Fruit fly (Drosophila melanogaster) whole organism, adult: ENCODE data around the gene eIF4H2.

Experiments
- CG11617 ChIP-seq: fragments of 200-800 bp; sonication (Bioruptor generic); optimal IDR thresholded peaks from 2 replicates; lab custom pipeline; 2017; ENCODE audit warnings: mild to moderate bottlenecking, missing biosample characterization, missing genetic modification reagents, missing genetic modification characterization
- CG12768 ChIP-seq: fragments of 200-800 bp; sonication (Bioruptor generic); optimal IDR thresholded peaks from 2 replicates; lab custom pipeline; 2017; ENCODE audit warnings: missing biosample characterization, missing genetic modification characterization, mild to moderate bottlenecking, moderate library complexity, missing genetic modification reagents
- CG14711 ChIP-seq: fragments of 200-800 bp; sonication (Bioruptor generic); optimal IDR thresholded peaks from 2 replicates; lab custom pipeline; 2018; ENCODE audit warnings: missing biosample characterization, mild to moderate bottlenecking, missing genetic modification characterization, moderate library complexity
- CG1620 ChIP-seq: fragments of 200-800 bp; sonication (Bioruptor generic); optimal IDR thresholded peaks from 2 replicates; lab custom pipeline; 2016; ENCODE audit warnings: missing biosample characterization, missing genetic modification characterization
- CG33017 ChIP-seq: fragments of 200-800 bp; sonication (Bioruptor generic); optimal IDR thresholded peaks from 2 replicates; lab custom pipeline; 2018; ENCODE audit warnings: missing biosample characterization, mild to moderate bottlenecking, missing genetic modification characterization, moderate library complexity
- CG5204 ChIP-seq: fragments of 200-800 bp; sonication (Bioruptor generic); optimal IDR thresholded peaks from 2 replicates; lab custom pipeline; 2016; ENCODE audit warnings: missing biosample characterization, missing genetic modification characterization
- CG7045 ChIP-seq: fragments of 200-800 bp; sonication (Bioruptor generic); optimal IDR thresholded peaks from 2 replicates; lab custom pipeline; 2017; ENCODE audit warnings: missing biosample characterization, mild to moderate bottlenecking, missing genetic modification characterization
- CG7101 ChIP-seq: fragments of 200-800 bp; sonication (Bioruptor generic); optimal IDR thresholded peaks from 2 replicates; lab custom pipeline; 2018; ENCODE audit warnings: missing biosample characterization, mild to moderate bottlenecking, missing genetic modification characterization, moderate library complexity
- Clk ChIP-seq: fragments of 200-800 bp; sonication (Bioruptor generic); optimal IDR thresholded peaks from 2 replicates; lab custom pipeline; 2017; ENCODE audit warnings: missing biosample characterization, missing genetic modification characterization
- Crg-1 ChIP-seq: fragments of 200-800 bp; sonication (Bioruptor generic); optimal IDR thresholded peaks from 2 replicates; lab custom pipeline; 2016; ENCODE audit warnings: missing biosample characterization, missing genetic modification characterization
- Hr96 ChIP-seq: fragments of 200-800 bp; sonication (Bioruptor generic); optimal IDR thresholded peaks from 2 replicates; lab custom pipeline; 2016; ENCODE audit warnings: missing biosample characterization, missing genetic modification characterization
- Mnt ChIP-seq: fragments of 200-800 bp; sonication (Bioruptor generic); optimal IDR thresholded peaks from 2 replicates; lab custom pipeline; 2016; ENCODE audit warnings: missing biosample characterization, mild to moderate bottlenecking, missing genetic modification characterization
- bab1 ChIP-seq: fragments of 200-800 bp; sonication (Bioruptor generic); optimal IDR thresholded peaks from 3 replicates; lab custom pipeline; 2019; ENCODE audit warnings: missing biosample characterization, mild to moderate bottlenecking, missing genetic modification characterization, moderate library complexity
- cic ChIP-seq: fragments of 200-800 bp; sonication (Bioruptor generic); optimal IDR thresholded peaks from 2 replicates; lab custom pipeline; 2017; ENCODE audit warnings: missing biosample characterization, mild to moderate bottlenecking, missing genetic modification characterization, moderate library complexity
- cnc ChIP-seq, 2 experiments: fragments of >200 bp; optimal IDR thresholded peaks; 2 replicates each; lab custom pipeline; 2017
- kay ChIP-seq: fragments of 200-800 bp; sonication (Bioruptor generic); peaks from one replicate; lab custom pipeline; 2016; ENCODE audit warnings: missing biosample characterization, missing genetic modification characterization, borderline replicate concordance
- ovo ChIP-seq: fragments of 200-800 bp; sonication (Bioruptor generic); optimal IDR thresholded peaks from 2 replicates; lab custom pipeline; 2016; ENCODE audit warnings: missing biosample characterization, missing genetic modification characterization
- pad ChIP-seq: fragments of 200-800 bp; sonication (Bioruptor generic); optimal IDR thresholded peaks from 3 replicates; lab custom pipeline; 2017; ENCODE audit warnings: missing biosample characterization, missing genetic modification characterization, mild to moderate bottlenecking, moderate library complexity, missing genetic modification reagents
- tj ChIP-seq: fragments of 200-800 bp; sonication (Bioruptor generic); optimal IDR thresholded peaks from 3 replicates; lab custom pipeline; 2017; ENCODE audit warnings: missing biosample characterization, mild to moderate bottlenecking, missing genetic modification characterization, moderate library complexity
- toe ChIP-seq: fragments of 200-800 bp; sonication (Bioruptor generic); optimal IDR thresholded peaks from 2 replicates; lab custom pipeline; 2016; ENCODE audit warnings: missing biosample characterization, missing genetic modification characterization

eIF4H2 gene

dm6 chr3R:30709270-30709669 lies 16.6 kb upstream of the eIF4H2 start:
- TF ChIP-seq CG11617: no peak
- no peak for TF ChIP-seq CG1620
- no peak for TF ChIP-seq CG7045 (GFP tag; lab: Kevin White, UChicago)
- no peak for TF ChIP-seq cic
- no peak for TF ChIP-seq kay (GFP tag; lab: Kevin White, UChicago)
- TF ChIP-seq CG33017 (tag; lab: Kevin White, UChicago): no peak
- no peak for TF ChIP-seq CG14711
- TF ChIP-seq CG7101 (tag; lab: Kevin White, UChicago): no peak
- no peak for TF ChIP-seq Mnt (GFP tag; lab: Kevin White, UChicago)
- no peak for TF ChIP-seq Clk (GFP tag; lab: Kevin White, UChicago)
- no peak for TF ChIP-seq tj
- TF ChIP-seq pad (GFP tag; lab: Kevin White, UChicago): no peak
- no peak for TF ChIP-seq Hr96 (GFP tag; lab: Kevin White, UChicago)
- TF ChIP-seq Crg-1 (GFP tag; lab: Kevin White, UChicago): no peak
- TF ChIP-seq ovo: no peak
- no peak for TF ChIP-seq CG12768 (GFP tag; lab: Kevin White, UChicago)
- TF ChIP-seq toe (GFP tag; lab: Kevin White, UChicago): no peak

DNA sequence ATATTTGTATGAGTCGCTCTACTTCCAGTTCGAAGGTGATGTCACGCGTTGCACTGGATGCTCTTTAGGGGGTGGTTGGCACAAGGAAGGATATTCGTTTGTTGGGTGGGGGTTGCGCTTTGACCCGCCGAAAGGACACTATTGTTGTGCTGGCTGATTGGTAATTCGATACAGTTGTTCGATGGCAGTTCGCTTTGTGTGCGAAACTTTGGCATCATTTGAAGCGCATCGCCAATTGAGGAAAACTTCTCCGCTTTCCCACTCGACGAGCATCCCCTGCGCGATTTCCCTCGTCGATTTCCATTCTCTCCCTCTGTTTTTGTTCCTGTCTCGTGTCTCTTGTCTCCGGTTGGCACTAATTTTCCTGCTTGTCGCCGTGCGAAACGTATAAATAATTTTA lies 15.4 kb upstream of the eIF4H2 start:
- no peak for TF ChIP-seq tj
- TF ChIP-seq CG5204: no peak
- TF ChIP-seq CG7101 (tag; lab: Kevin White, UChicago): no peak
- TF ChIP-seq Mnt (GFP tag; lab: Kevin White, UChicago): no peak
- no peak for TF ChIP-seq pad (GFP tag; lab: Kevin White, UChicago)
- no peak for TF ChIP-seq CG1620
- TF ChIP-seq CG7045 (GFP tag; lab: Kevin White, UChicago): no peak
- TF ChIP-seq CG12768 (GFP tag; lab: Kevin White, UChicago): no peak
- no peak for TF ChIP-seq CG33017 (tag; lab: Kevin White, UChicago)
- TF ChIP-seq toe (GFP tag; lab: Kevin White, UChicago): no peak
- TF ChIP-seq Clk (GFP tag; lab: Kevin White, UChicago): no peak
- TF ChIP-seq Crg-1 (GFP tag; lab: Kevin White, UChicago): no peak
- TF ChIP-seq cnc (optimal IDR thresholded peaks at IDR 0.05; lab: Kevin White, UChicago): no peak
- TF ChIP-seq CG14711: no peak
- TF ChIP-seq Hr96 (GFP tag; lab: Kevin White, UChicago): no peak
- no peak for TF ChIP-seq kay (GFP tag; lab: Kevin White, UChicago)
- TF ChIP-seq ovo: no peak

dm6 chr3R:30714395-30714794 lies 11.5 kb upstream of the eIF4H2 start:
- no peak for TF ChIP-seq cnc (optimal IDR thresholded peaks at IDR 0.05; lab: Kevin White, UChicago)
- no peak for TF ChIP-seq CG7101 (tag; lab: Kevin White, UChicago)
- TF ChIP-seq CG5204: no peak

dm6 chr3R:30718442-30718841 lies 7.4 kb upstream of the eIF4H2 start:
- TF ChIP-seq pad (GFP tag; lab: Kevin White, UChicago) (no peak), Hr96 (GFP tag; lab: Kevin White, UChicago) (no peak), Crg-1 (GFP tag; lab: Kevin White, UChicago) (no peak), CG1620 (no peak), ovo (no peak), CG11617 (no peak), CG7045 (GFP tag; lab: Kevin White, UChicago) (no peak), CG5204 (no peak), kay (GFP tag; lab: Kevin White, UChicago) (no peak), toe (GFP tag; lab: Kevin White, UChicago) (no peak), tj (no peak), CG12768 (GFP tag; lab: Kevin White, UChicago) (no peak), CG33017 (tag; lab: Kevin White, UChicago) (no peak), cnc (optimal IDR thresholded peaks at IDR 0.05; lab: Kevin White, UChicago) (no peak), cic (no peak), Clk (GFP tag; lab: Kevin White, UChicago) (no peak), Mnt (GFP tag; lab: Kevin White, UChicago) (no peak)

DNA sequence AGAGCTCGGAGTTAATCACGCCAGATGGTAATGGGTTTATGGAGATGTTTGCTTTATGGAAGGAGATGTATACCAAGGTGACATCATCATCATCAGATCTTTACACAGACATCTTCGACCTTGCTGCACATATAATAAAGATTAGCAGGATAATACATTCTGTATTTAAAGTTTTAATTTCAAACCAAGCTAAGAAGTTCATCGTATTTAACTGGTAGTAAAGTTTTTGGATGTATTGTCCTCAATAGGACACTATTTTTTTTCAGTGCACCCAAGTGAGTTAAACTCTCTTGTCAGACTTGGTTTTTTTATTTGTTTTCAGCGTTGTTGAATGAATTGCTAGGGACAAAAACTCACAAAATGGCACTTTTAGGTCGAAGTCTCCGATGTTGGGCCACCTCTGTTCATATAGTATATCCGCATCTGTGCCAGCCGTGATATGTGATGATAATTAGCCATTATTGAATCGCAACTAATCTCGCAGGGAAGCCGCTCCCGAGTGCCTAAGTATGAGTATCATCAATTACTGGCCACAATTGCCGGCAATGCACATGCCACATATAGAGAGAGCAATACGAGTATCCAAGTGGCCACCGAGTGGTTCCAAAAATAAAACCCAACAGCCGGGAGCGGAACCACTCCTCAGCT lies 4.5 kb upstream of the eIF4H2 start:
- no peak for TF ChIP-seq bab1 (GFP tag; lab: Kevin White, UChicago)
- TF ChIP-seq CG7045 (GFP tag; lab: Kevin White, UChicago): no peak
- TF ChIP-seq ovo: no peak
- TF ChIP-seq CG33017 (tag; lab: Kevin White, UChicago): no peak
- TF ChIP-seq CG12768 (GFP tag; lab: Kevin White, UChicago): no peak
- no peak for TF ChIP-seq CG14711
- no peak for TF ChIP-seq CG1620
- no peak for TF ChIP-seq CG5204
- no peak for TF ChIP-seq Clk (GFP tag; lab: Kevin White, UChicago)
- no peak for TF ChIP-seq cnc (optimal IDR thresholded peaks at IDR 0.05; lab: Kevin White, UChicago)
- no peak for TF ChIP-seq pad (GFP tag; lab: Kevin White, UChicago)
- no peak for TF ChIP-seq tj
- no peak for TF ChIP-seq kay (GFP tag; lab: Kevin White, UChicago)
- TF ChIP-seq Hr96 (GFP tag; lab: Kevin White, UChicago): no peak
- no peak for TF ChIP-seq Mnt (GFP tag; lab: Kevin White, UChicago)
- TF ChIP-seq CG7101 (tag; lab: Kevin White, UChicago): no peak
- no peak for TF ChIP-seq cic

DNA sequence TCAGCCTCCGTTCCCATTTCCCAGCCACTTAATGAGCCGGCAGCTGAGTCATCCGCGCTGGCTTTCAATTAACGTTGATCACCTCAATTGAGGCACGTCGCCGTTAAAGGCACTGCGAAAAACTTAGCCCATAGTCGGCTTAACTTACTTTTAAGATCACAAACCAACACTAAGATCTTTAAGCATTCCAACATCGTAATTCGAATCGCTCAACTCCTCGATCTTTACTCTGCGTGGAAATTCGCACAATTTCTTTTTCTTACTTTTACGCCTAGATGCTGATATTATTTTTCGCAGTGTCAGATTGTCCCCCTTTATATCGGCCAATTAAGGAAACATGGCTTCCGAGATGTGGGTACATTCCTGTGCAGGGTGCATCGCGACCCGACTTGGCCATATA lies 3.5 kb upstream of the eIF4H2 start:
- TF ChIP-seq ovo (no peak), cnc (optimal IDR thresholded peaks at IDR 0.05; lab: Kevin White, UChicago) (no peak), Mnt (GFP tag; lab: Kevin White, UChicago) (no peak), CG12768 (GFP tag; lab: Kevin White, UChicago) (no peak), CG11617 (no peak), pad (GFP tag; lab: Kevin White, UChicago) (no peak), CG1620 (no peak), bab1 (GFP tag; lab: Kevin White, UChicago) (no peak), CG7045 (GFP tag; lab: Kevin White, UChicago) (no peak), Crg-1 (GFP tag; lab: Kevin White, UChicago) (no peak), CG33017 (tag; lab: Kevin White, UChicago) (no peak), CG14711 (no peak), Clk (GFP tag; lab: Kevin White, UChicago) (no peak), CG5204 (no peak), kay (GFP tag; lab: Kevin White, UChicago) (no peak), cic (no peak), CG7101 (tag; lab: Kevin White, UChicago) (no peak)
